Fruit fly (Drosophila melanogaster): ENCODE measurements around the gene CheB93a.

The CheB93a gene

dm6 chr3R:21415016-21415638 lies 7.9 kb downstream of the CheB93a start:
- TF ChIP-seq Dref (GFP tag; IDR thresholded peaks at IDR 0.05) = no peak
- TF ChIP-seq grn (GFP tag; optimal IDR thresholded peaks at IDR 0.05) = peak; percentile 61
- TF ChIP-seq CG11560 (tag; IDR thresholded peaks at IDR 0.05) = no peak
- peak; percentile 22 for TF ChIP-seq gsb-n (tag; optimal IDR thresholded peaks at IDR 0.05)
- TF ChIP-seq pfk (GFP tag; optimal IDR thresholded peaks at IDR 0.05) = no peak
- no peak for TF ChIP-seq slp2 (GFP tag; optimal IDR thresholded peaks at IDR 0.05)
- TF ChIP-seq chinmo (GFP tag; IDR thresholded peaks at IDR 0.05; ENCODE audit: partially characterized antibody) = no peak
- TF ChIP-seq esg (GFP tag; conservative IDR thresholded peaks at IDR 0.05) = no peak
- no peak for TF ChIP-seq toy (GFP tag; IDR thresholded peaks at IDR 0.05)
- peak; percentile 56 for TF ChIP-seq Nf-YB (GFP tag; optimal IDR thresholded peaks at IDR 0.05)
- TF ChIP-seq unpg (GFP tag; optimal IDR thresholded peaks at IDR 0.05) = no peak
- TF ChIP-seq sd (tag; optimal IDR thresholded peaks at IDR 0.05) = peak; percentile 18
- TF ChIP-seq Blimp-1 (GFP tag; optimal IDR thresholded peaks at IDR 0.05) = peak; percentile 40
- peak; percentile 57 for TF ChIP-seq kni (GFP tag; optimal IDR thresholded peaks at IDR 0.05)
- no peak for TF ChIP-seq hb (GFP tag; IDR thresholded peaks at IDR 0.05; ENCODE audit: partially characterized antibody)
- no peak for TF ChIP-seq tgo (GFP tag; IDR thresholded peaks at IDR 0.05)
- TF ChIP-seq eve (GFP tag; optimal IDR thresholded peaks at IDR 0.05) = no peak
- TF ChIP-seq CG14441 (GFP tag; IDR thresholded peaks at IDR 0.05) = no peak
- TF ChIP-seq CG13894 (tag; optimal IDR thresholded peaks at IDR 0.05) = peak; percentile 68
- no peak for TF ChIP-seq Dek (tag; optimal IDR thresholded peaks at IDR 0.05)
- TF ChIP-seq Awh (GFP tag; IDR thresholded peaks at IDR 0.05) = peak; percentile 82; the same call in 1 of the 2 replicates
- TF ChIP-seq CG8089 (GFP tag; optimal IDR thresholded peaks at IDR 0.05) = no peak
- TF ChIP-seq Dll (GFP tag; IDR thresholded peaks at IDR 0.05; ENCODE audit: partially characterized antibody) = no peak
- TF ChIP-seq HHEX (GFP tag; optimal IDR thresholded peaks at IDR 0.05) = no peak
- TF ChIP-seq CG6654 (GFP tag; optimal IDR thresholded peaks at IDR 0.05) = no peak
- TF ChIP-seq sim (GFP tag; IDR thresholded peaks at IDR 0.05) = no peak
- no peak for TF ChIP-seq CG17359 (tag; optimal IDR thresholded peaks at IDR 0.05)
- TF ChIP-seq ham (GFP tag; IDR thresholded peaks at IDR 0.05) = no peak
- TF ChIP-seq ci (GFP tag; IDR thresholded peaks at IDR 0.05) = no peak
- TF ChIP-seq abd-A (tag; optimal IDR thresholded peaks at IDR 0.05) = peak; percentile 87
- TF ChIP-seq jing (GFP tag; optimal IDR thresholded peaks at IDR 0.05) = no peak
- no peak for TF ChIP-seq CG4360 (GFP tag; IDR thresholded peaks at IDR 0.05)
- TF ChIP-seq fu2 (GFP tag; optimal IDR thresholded peaks at IDR 0.05) = no peak
- no peak for TF ChIP-seq CG8281 (tag; optimal IDR thresholded peaks at IDR 0.05)
- no peak for TF ChIP-seq Bdp1 (GFP tag; optimal IDR thresholded peaks at IDR 0.05)
- no peak for TF ChIP-seq CG30431 (GFP tag; optimal IDR thresholded peaks at IDR 0.05)
- no peak for TF ChIP-seq NfI (GFP tag; optimal IDR thresholded peaks at IDR 0.05)
- no peak for TF ChIP-seq CG2116 (GFP tag; optimal IDR thresholded peaks at IDR 0.05)
- peak; percentile 84 for TF ChIP-seq oc (tag; optimal IDR thresholded peaks at IDR 0.05)
- no peak for TF ChIP-seq CG7786 (GFP tag; optimal IDR thresholded peaks at IDR 0.05)

dm6 chr3R:21416888-21417287 lies 9.6 kb downstream of the CheB93a start:
- TF ChIP-seq CG33213 (GFP tag; optimal IDR thresholded peaks at IDR 0.05) = no peak
- no peak for TF ChIP-seq CG4360 (GFP tag; IDR thresholded peaks at IDR 0.05)
- peak; percentile 62 for TF ChIP-seq CG9437 (GFP tag; optimal IDR thresholded peaks at IDR 0.05)
- no peak for TF ChIP-seq sug (tag; optimal IDR thresholded peaks at IDR 0.05)
- TF ChIP-seq Blimp-1 (GFP tag; optimal IDR thresholded peaks at IDR 0.05) = peak; percentile 32
- no peak for TF ChIP-seq Mad (GFP tag; optimal IDR thresholded peaks at IDR 0.05)
- TF ChIP-seq Deaf1 (tag; optimal IDR thresholded peaks at IDR 0.05) = peak; percentile 28
- TF ChIP-seq Hmx (GFP tag; optimal IDR thresholded peaks at IDR 0.05) = no peak
- TF ChIP-seq CG2199 (GFP tag; IDR thresholded peaks at IDR 0.05) = no peak
- no peak for TF ChIP-seq CG16779 (GFP tag; IDR thresholded peaks at IDR 0.05)
- TF ChIP-seq Doc2 (GFP tag; IDR thresholded peaks at IDR 0.05) = no peak
- no peak for TF ChIP-seq Six4 (GFP tag; optimal IDR thresholded peaks at IDR 0.05)
- no peak for TF ChIP-seq CG6654 (GFP tag; optimal IDR thresholded peaks at IDR 0.05)
- no peak for TF ChIP-seq rib (GFP tag; IDR thresholded peaks at IDR 0.05)
- no peak for TF ChIP-seq exex (tag; optimal IDR thresholded peaks at IDR 0.05)
- TF ChIP-seq Ets65A (GFP tag) = peak; percentile 15
